Worm (Caenorhabditis elegans) whole organism, L3 larva: ENCODE data around the gene fbxb-104.
"Not testable (repeated sequence)": the region's sequence is repeated elsewhere in the genome, so short reads cannot be mapped to it uniquely, and the experiment has no call there.

Source experiments
- ZK546.5 ChIP-seq: sonication (generic microtip); optimal IDR thresholded peaks from 2 replicates; lab custom pipeline; 2017; ENCODE audit warnings: missing biosample characterization, missing genetic modification characterization
- ama-1 ChIP-seq: fragments of 150-350 bp; optimal IDR thresholded peaks from 2 replicates; lab custom pipeline; 2018
- ceh-82 ChIP-seq: fragments of 150-350 bp; optimal IDR thresholded peaks from 2 replicates; lab custom pipeline; 2014; ENCODE audit warnings: missing biosample characterization, missing genetic modification characterization
- elt-3 ChIP-seq, 3 experiments: fragments of 150-350 bp in 1 of 3; sonication (generic microtip) in 2 of 3; optimal IDR thresholded peaks; 2 replicates in 2 of 3; 4 replicates in 1 of 3; lab custom pipeline; 2014 to 2017; ENCODE audit warnings: missing biosample characterization in 3 of 3, missing genetic modification characterization in 3 of 3
- fkh-10 ChIP-seq: sonication (generic microtip); optimal IDR thresholded peaks from 2 replicates; lab custom pipeline; 2017; ENCODE audit warnings: missing biosample characterization, missing genetic modification reagents, missing genetic modification characterization
- lin-15B ChIP-seq: fragments of 150-350 bp; optimal IDR thresholded peaks from 2 replicates; lab custom pipeline; 2014; ENCODE audit warnings: missing biosample characterization, missing genetic modification characterization
- lsy-12 ChIP-seq: sonication (generic microtip); optimal IDR thresholded peaks from 2 replicates; lab custom pipeline; 2016; ENCODE audit warnings: mild to moderate bottlenecking, missing genetic modification characterization, missing compliant biosample characterization
- nhr-11 ChIP-seq: fragments of 150-350 bp; optimal IDR thresholded peaks from 2 replicates; lab custom pipeline; 2014; ENCODE audit warnings: missing biosample characterization, missing genetic modification characterization
- nhr-237 ChIP-seq: fragments of 150-350 bp; optimal IDR thresholded peaks from 2 replicates; lab custom pipeline; 2014; ENCODE audit warnings: missing biosample characterization, missing genetic modification characterization
- nhr-76 ChIP-seq: fragments of 150-350 bp; sonication (generic microtip); optimal IDR thresholded peaks from 5 replicates; lab custom pipeline; 2014; ENCODE audit warnings: missing biosample characterization, missing genetic modification characterization
- pha-4 ChIP-seq: fragments of 150-350 bp; optimal IDR thresholded peaks from 2 replicates; lab custom pipeline; 2014; ENCODE audit warnings: missing biosample characterization, missing genetic modification reagents, missing genetic modification characterization
- skn-1 ChIP-seq: fragments of 150-350 bp; optimal IDR thresholded peaks from 2 replicates; lab custom pipeline; 2014; ENCODE audit warnings: missing biosample characterization, missing genetic modification characterization
- unc-62 ChIP-seq: fragments of 150-350 bp; sonication (generic microtip); optimal IDR thresholded peaks from 4 replicates; lab custom pipeline; 2014; ENCODE audit warnings: missing biosample characterization, missing genetic modification reagents, missing genetic modification characterization

DNA sequence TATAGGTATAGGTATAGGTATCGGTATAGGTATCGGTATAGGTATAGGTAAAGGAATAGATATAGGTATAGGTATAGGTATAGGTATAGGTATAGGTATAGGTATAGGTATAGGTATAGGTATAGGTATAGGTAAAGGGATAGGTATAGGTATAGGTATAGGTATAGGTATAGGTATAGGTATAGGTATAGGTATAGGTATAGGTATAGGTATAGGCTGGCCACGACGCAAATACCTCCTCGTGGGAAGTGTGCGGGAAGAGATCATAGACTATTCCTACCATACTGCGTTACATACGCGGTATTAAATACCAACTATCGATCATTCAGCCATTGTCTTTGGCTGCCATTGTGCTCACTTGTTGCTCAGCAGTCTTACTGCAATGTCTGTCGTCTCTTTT, 13.7 kb upstream of the fbxb-104 start, which contains the start of gene fbxb-112:
- TF ChIP-seq elt-3 (tag; optimal IDR thresholded peaks at IDR 0.05; lab: Kevin White, UChicago); ama-1 (lab: Kevin White, UChicago); nhr-237 (tag; lab: Kevin White, UChicago); ZK546.5 (tag; lab: Kevin White, UChicago); ceh-82 (tag; lab: Kevin White, UChicago); unc-62 (GFP tag; lab: Kevin White, UChicago); lsy-12; fkh-10 (GFP tag; lab: Kevin White, UChicago); pha-4 (tag; lab: Kevin White, UChicago); nhr-11 (tag; lab: Kevin White, UChicago); nhr-76 (tag; lab: Kevin White, UChicago); lin-15B (tag; lab: Kevin White, UChicago); skn-1 (tag; lab: Kevin White, UChicago): not testable (repeated sequence)
